Worm (Caenorhabditis elegans) whole organism, L4 larva: ENCODE results near the gene eif-3.F.

ENCODE experiments used
- fos-1 ChIP-seq: fragments of 150-350 bp; optimal IDR thresholded peaks from 2 replicates; lab custom pipeline; 2014; ENCODE audit warnings: missing biosample characterization, missing genetic modification characterization
- jun-1 ChIP-seq: fragments of 150-350 bp; optimal IDR thresholded peaks from 2 replicates; lab custom pipeline; 2014; ENCODE audit warnings: missing biosample characterization, missing genetic modification reagents, missing genetic modification characterization
- unc-130 ChIP-seq: sonication (generic microtip); optimal IDR thresholded peaks from 2 replicates; lab custom pipeline; 2016; ENCODE audit warnings: missing genetic modification reagents, missing genetic modification characterization, missing compliant biosample characterization

DNA sequence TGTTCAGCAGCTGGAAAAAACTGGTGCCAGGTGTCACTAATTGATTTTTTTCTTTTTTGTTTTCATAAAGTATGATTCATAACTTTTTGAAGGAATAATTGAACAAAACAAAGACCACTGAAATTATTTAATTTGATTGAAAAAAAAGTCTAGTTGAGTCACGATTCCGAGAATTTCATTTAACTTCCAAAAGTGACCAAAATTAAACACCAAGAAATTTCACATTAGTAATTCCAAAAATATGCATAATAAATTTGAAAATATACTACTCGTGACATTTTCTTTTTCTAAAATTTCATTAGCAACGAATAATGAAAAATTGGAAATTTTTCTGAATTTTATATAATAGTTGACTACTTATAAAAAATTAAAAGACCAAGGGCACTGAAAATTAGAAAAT is 49.4 kb upstream of the eif-3.F start:
- TF ChIP-seq unc-130 (GFP tag; lab: Kevin White, UChicago) (no peak), fos-1 (tag; lab: Kevin White, UChicago) (no peak), jun-1 (tag; lab: Kevin White, UChicago) (no peak)
